Worm (Caenorhabditis elegans): Measurements from ENCODE around the gene B0334.10.

Gene B0334.10

ce11 chrII:11472542-11472941 is 45.7 kb upstream of the B0334.10 start (continued):
- TF ChIP-seq egl-43 (GFP tag; IDR thresholded peaks at IDR 0.05) (no peak), fkh-10 (GFP tag; optimal IDR thresholded peaks at IDR 0.05) (no peak), egl-27 (tag; optimal IDR thresholded peaks at IDR 0.05) (no peak), nhr-76 (tag; optimal IDR thresholded peaks at IDR 0.05) (no peak), madf-9 (GFP tag; conservative IDR thresholded peaks at IDR 0.05) (no peak), arid-1 (GFP tag; conservative IDR thresholded peaks at IDR 0.05) (no peak), nhr-28 (tag; optimal IDR thresholded peaks at IDR 0.05) (peak; percentile 91), aha-1 (tag) (peak; percentile 99), pqm-1 (tag; optimal IDR thresholded peaks at IDR 0.05) (peak; percentile 71), lin-39 (tag; optimal IDR thresholded peaks at IDR 0.05) (no peak), pha-4 (GFP tag; IDR thresholded peaks at IDR 0.05) (no peak), pha-4 (tag; optimal IDR thresholded peaks at IDR 0.05) (no peak), dmd-6 (GFP tag; IDR thresholded peaks at IDR 0.05) (peak; percentile 85), nhr-10 (tag; optimal IDR thresholded peaks at IDR 0.05) (peak; percentile 33), mxl-3 (GFP tag; optimal IDR thresholded peaks at IDR 0.05) (peak; percentile 98), php-3 (GFP tag; IDR thresholded peaks at IDR 0.05) (0 out of 2 replicates have a peak, but pooled peaks have one; percentile 10), T20F7.1 (GFP tag; optimal IDR thresholded peaks at IDR 0.05) (peak; percentile 25), Y48G9A.11 (GFP tag; IDR thresholded peaks at IDR 0.05) (no peak), snpc-4 (tag; optimal IDR thresholded peaks at IDR 0.05) (no peak), hlh-30 (tag; optimal IDR thresholded peaks at IDR 0.05; ENCODE audit: insufficient read depth) (peak; percentile 71), lsy-2 (tag; optimal IDR thresholded peaks at IDR 0.05) (peak in 1 of 2 experiments; percentile 56)

ce11 chrII:11473525-11474181 is 44.6 kb upstream of the B0334.10 start, which contains the start of the genes metl-1 and W02B12.11:
TSS of gene metl-1 (minus strand) at chrII:11473575.
TSS of gene W02B12.11 (plus strand) at chrII:11473861.
- TF ChIP-seq attf-4 (tag; optimal IDR thresholded peaks at IDR 0.05) (no peak), mes-2 (tag; optimal IDR thresholded peaks at IDR 0.05; ENCODE audit: poor library complexity, severe bottlenecking) (peak; percentile 93), nhr-48 (tag; optimal IDR thresholded peaks at IDR 0.05) (peak; percentile 68), zip-11 (GFP tag; IDR thresholded peaks at IDR 0.05) (no peak), T20F7.1 (GFP tag; optimal IDR thresholded peaks at IDR 0.05) (no peak), pqm-1 (tag; optimal IDR thresholded peaks at IDR 0.05) (no peak), tra-1 (GFP tag; IDR thresholded peaks at IDR 0.05) (0 out of 2 replicates have a peak, but pooled peaks have one; percentile 45), nhr-76 (tag; optimal IDR thresholded peaks at IDR 0.05) (no peak), sdz-12 (GFP tag; optimal IDR thresholded peaks at IDR 0.05) (no peak), nhr-111 (GFP tag; optimal IDR thresholded peaks at IDR 0.05) (no peak), skn-1 (tag; optimal IDR thresholded peaks at IDR 0.05) (no peak), lsy-2 (tag; optimal IDR thresholded peaks at IDR 0.05) (peak; percentile 52 to 90), nhr-6 (tag; optimal IDR thresholded peaks at IDR 0.05) (peak; percentile 68), ztf-7 (tag; optimal IDR thresholded peaks at IDR 0.05) (no peak), nhr-10 (tag; optimal IDR thresholded peaks at IDR 0.05) (no peak), aly-2 (tag; optimal IDR thresholded peaks at IDR 0.05) (no peak), ztf-11 (tag; optimal IDR thresholded peaks at IDR 0.05) (no peak), saeg-2 (GFP tag; IDR thresholded peaks at IDR 0.05) (0 out of 2 replicates have a peak, but pooled peaks have one; percentile 66), nhr-11 (tag; optimal IDR thresholded peaks at IDR 0.05) (peak; percentile 7), lin-39 (tag; optimal IDR thresholded peaks at IDR 0.05) (no peak), fkh-10 (GFP tag; optimal IDR thresholded peaks at IDR 0.05) (no peak), snpc-4 (tag; optimal IDR thresholded peaks at IDR 0.05) (no peak), set-16 (GFP tag; IDR thresholded peaks at IDR 0.05) (peak; percentile 32; the same call in 1 of the 2 replicates), ceh-62 (tag; optimal IDR thresholded peaks at IDR 0.05) (no peak), snpc-1.2 (GFP tag; IDR thresholded peaks at IDR 0.05) (no peak; the same call in 1 of the 2 replicates), mxl-2 (GFP tag; conservative IDR thresholded peaks at IDR 0.05) (no peak), jun-1 (tag; optimal IDR thresholded peaks at IDR 0.05) (peak; percentile 65), dpl-1 (GFP tag; optimal IDR thresholded peaks at IDR 0.05) (peak; percentile 82), Y48G9A.11 (GFP tag; IDR thresholded peaks at IDR 0.05) (peak; percentile 47; the same call in 1 of the 2 replicates), ZK337.2 (GFP tag; IDR thresholded peaks at IDR 0.05) (no peak), hmg-1.1 (GFP tag; IDR thresholded peaks at IDR 0.05) (peak; percentile 87), mxl-3 (GFP tag; optimal IDR thresholded peaks at IDR 0.05) (peak; percentile 24), rbr-2 (tag; optimal IDR thresholded peaks at IDR 0.05) (peak; percentile 83), tag-97 (GFP tag; IDR thresholded peaks at IDR 0.05) (no peak), lin-1 (GFP tag; IDR thresholded peaks at IDR 0.05) (peak; percentile 66), F49E8.2 (tag; optimal IDR thresholded peaks at IDR 0.05; ENCODE audit: borderline replicate concordance) (peak; percentile 40), cey-2 (tag; optimal IDR thresholded peaks at IDR 0.05; ENCODE audit: borderline replicate concordance, insufficient read depth) (no peak)

Data from whole organism, L4 larva.